Fruit fly (Drosophila melanogaster) whole organism, embryonic: ENCODE measurements around the gene CG3918.

Source experiments
- Antp ChIP-seq: fragments of 200-800 bp; sonication (Bioruptor generic); optimal IDR thresholded peaks from 3 replicates; lab custom pipeline; 2016; ENCODE audit warnings: missing biosample characterization, missing genetic modification characterization
- Bdp1 ChIP-seq: fragments of 200-800 bp; sonication (Bioruptor generic); optimal IDR thresholded peaks from 3 replicates; lab custom pipeline; 2016; ENCODE audit warnings: missing biosample characterization, missing genetic modification characterization
- CG10654 ChIP-seq: fragments of 200-800 bp; sonication (Bioruptor generic); optimal IDR thresholded peaks from 2 replicates; lab custom pipeline; 2016; ENCODE audit warnings: missing biosample characterization, missing genetic modification characterization
- CG11504 ChIP-seq: fragments of 200-800 bp; sonication (Bioruptor generic); optimal IDR thresholded peaks from 3 replicates; lab custom pipeline; 2019; ENCODE audit warnings: missing biosample characterization, mild to moderate bottlenecking, missing genetic modification characterization, moderate library complexity
- CG11560 ChIP-seq: fragments of 200-800 bp; sonication (Bioruptor generic); IDR thresholded peaks from 3 replicates; pipeline ENCODE4 v1.3.6; 2022; ENCODE audit warnings: missing biosample characterization, missing genetic modification characterization
- CG13296 ChIP-seq: fragments of 200-800 bp; sonication (Bioruptor generic); optimal IDR thresholded peaks from 3 replicates; lab custom pipeline; 2018; ENCODE audit warnings: missing biosample characterization, mild to moderate bottlenecking, missing genetic modification characterization
- CG14050 ChIP-seq: fragments of 200-800 bp; sonication (Bioruptor generic); IDR thresholded peaks from 3 replicates; pipeline ENCODE4 v1.3.6; 2022; ENCODE audit warnings: missing biosample characterization, missing genetic modification characterization
- CG15073 ChIP-seq: fragments of 200-800 bp; sonication (Bioruptor generic); optimal IDR thresholded peaks from 2 replicates; lab custom pipeline; 2016; ENCODE audit warnings: missing biosample characterization, missing genetic modification characterization
- CG15514 ChIP-seq: fragments of 200-800 bp; sonication (Bioruptor generic); optimal IDR thresholded peaks from 3 replicates; lab custom pipeline; 2017; ENCODE audit warnings: missing biosample characterization, missing genetic modification characterization, mild to moderate bottlenecking, moderate library complexity, missing genetic modification reagents
- CG1602 ChIP-seq: fragments of 200-800 bp; sonication (Bioruptor generic); optimal IDR thresholded peaks from 3 replicates; lab custom pipeline; 2016; ENCODE audit warnings: missing biosample characterization, missing genetic modification characterization
- CG16815 ChIP-seq: fragments of 200-800 bp; sonication (Bioruptor generic); optimal IDR thresholded peaks from 3 replicates; lab custom pipeline; 2017; ENCODE audit warnings: missing biosample characterization, mild to moderate bottlenecking, missing genetic modification characterization
- CG17912 ChIP-seq: fragments of 200-800 bp; sonication (Bioruptor generic); optimal IDR thresholded peaks from 2 replicates; lab custom pipeline; 2018; ENCODE audit warnings: missing biosample characterization, mild to moderate bottlenecking, missing genetic modification characterization
- CG2120 ChIP-seq: fragments of 200-800 bp; sonication (Bioruptor generic); optimal IDR thresholded peaks from 3 replicates; lab custom pipeline; 2016; ENCODE audit warnings: missing biosample characterization, missing genetic modification characterization
- CG2889 ChIP-seq: fragments of 200-800 bp; sonication (Bioruptor generic); IDR thresholded peaks from 3 replicates; pipeline ENCODE4 v1.3.6; 2022; ENCODE audit warnings: missing biosample characterization, missing genetic modification characterization
- CG3726 ChIP-seq: fragments of 200-800 bp; sonication (Bioruptor generic); IDR thresholded peaks from 3 replicates; pipeline ENCODE4, ENCODE4 v1.3.6; 2022; ENCODE audit warnings: missing biosample characterization, missing genetic modification characterization
- CG4328 ChIP-seq: fragments of 200-800 bp; sonication (Bioruptor generic); optimal IDR thresholded peaks from 3 replicates; lab custom pipeline; 2017; ENCODE audit warnings: missing biosample characterization, missing genetic modification reagents, missing genetic modification characterization
- CG4730 ChIP-seq: fragments of 200-800 bp; sonication (Bioruptor generic); IDR thresholded peaks from 2 replicates; pipeline ENCODE4 v1.3.6; 2022; ENCODE audit warnings: missing biosample characterization, missing genetic modification characterization
- CG5180 ChIP-seq: fragments of 200-800 bp; sonication (Bioruptor generic); optimal IDR thresholded peaks from 3 replicates; lab custom pipeline; 2017; ENCODE audit warnings: missing biosample characterization, missing genetic modification characterization, mild to moderate bottlenecking, moderate library complexity, missing genetic modification reagents
- CG5953 ChIP-seq: fragments of 200-800 bp; sonication (Bioruptor generic); IDR thresholded peaks from 2 replicates; pipeline ENCODE4 v1.3.6; 2022; ENCODE audit warnings: missing biosample characterization, missing genetic modification characterization
- CG6254 ChIP-seq: fragments of 200-800 bp; sonication (Bioruptor generic); optimal IDR thresholded peaks from 3 replicates; lab custom pipeline; 2017; ENCODE audit warnings: mild to moderate bottlenecking, missing biosample characterization, missing genetic modification reagents, missing genetic modification characterization
- CG6272 ChIP-seq: fragments of 200-800 bp; sonication (Bioruptor generic); IDR thresholded peaks from 2 replicates; pipeline ENCODE4 v1.3.6; 2022; ENCODE audit warnings: missing biosample characterization, missing genetic modification characterization
- CG6683 ChIP-seq: fragments of 200-800 bp; sonication (Bioruptor generic); optimal IDR thresholded peaks from 2 replicates; lab custom pipeline; 2017; ENCODE audit warnings: missing biosample characterization, mild to moderate bottlenecking, missing genetic modification characterization, missing genetic modification reagents
- CG6791 ChIP-seq: fragments of 200-800 bp; sonication (Bioruptor generic); IDR thresholded peaks from 3 replicates; pipeline ENCODE4 v1.3.6; 2022; ENCODE audit warnings: missing biosample characterization, missing genetic modification characterization; ENCODE audit not compliant: partially characterized antibody
- CG6813 ChIP-seq: fragments of 200-800 bp; sonication (Bioruptor generic); optimal IDR thresholded peaks from 2 replicates; lab custom pipeline; 2017; ENCODE audit warnings: missing biosample characterization, missing genetic modification characterization, mild to moderate bottlenecking, moderate library complexity, missing genetic modification reagents
- CkIIα-i1 ChIP-seq: fragments of 200-800 bp; sonication (Bioruptor generic); IDR thresholded peaks from 2 replicates; pipeline ENCODE4 v1.3.6; 2022; ENCODE audit warnings: missing biosample characterization, missing genetic modification characterization
- Hsf ChIP-seq: fragments of 200-800 bp; sonication (Bioruptor generic); optimal IDR thresholded peaks from 3 replicates; lab custom pipeline; 2016; ENCODE audit warnings: missing biosample characterization, missing genetic modification characterization
- Lpt ChIP-seq: fragments of >200 bp; optimal IDR thresholded peaks from 2 replicates; lab custom pipeline; 2018; ENCODE audit warnings: missing biosample characterization, missing genetic modification characterization
- MESR4 ChIP-seq: fragments of 200-800 bp; sonication (Bioruptor generic); optimal IDR thresholded peaks from 2 replicates; lab custom pipeline; 2018; ENCODE audit warnings: missing biosample characterization, mild to moderate bottlenecking, missing genetic modification characterization, moderate library complexity
- Mad ChIP-seq: fragments of 200-800 bp; sonication (Bioruptor generic); optimal IDR thresholded peaks from 2 replicates; lab custom pipeline; 2016; ENCODE audit warnings: missing biosample characterization, missing genetic modification characterization
- PHDP ChIP-seq: fragments of 200-800 bp; sonication (Bioruptor generic); optimal IDR thresholded peaks from 3 replicates; lab custom pipeline; 2018; ENCODE audit warnings: missing biosample characterization, mild to moderate bottlenecking, missing genetic modification characterization, moderate library complexity
- Sry-β ChIP-seq: fragments of 200-800 bp; sonication (Bioruptor generic); optimal IDR thresholded peaks from 2 replicates; lab custom pipeline; 2018; ENCODE audit warnings: missing biosample characterization, mild to moderate bottlenecking, missing genetic modification characterization, moderate library complexity
- Tbp ChIP-seq: fragments of >200 bp; optimal IDR thresholded peaks from 2 replicates; lab custom pipeline; 2018; ENCODE audit warnings: missing biosample characterization, missing genetic modification characterization
- Trl ChIP-seq, 3 experiments: fragments of >200 bp in 2 of 3; fragments of 200-800 bp in 1 of 3; sonication (Bioruptor generic) in 1 of 3; optimal IDR thresholded peaks; 2 replicates in 1 of 3; 3 replicates in 2 of 3; lab custom pipeline; 2016 to 2017; ENCODE audit warnings: missing biosample characterization in 1 of 3, missing genetic modification characterization in 1 of 3
- ap ChIP-seq: fragments of 200-800 bp; sonication (Bioruptor generic); IDR thresholded peaks from 2 replicates; pipeline ENCODE4 v1.3.6; 2022; ENCODE audit warnings: missing biosample characterization, missing genetic modification characterization
- az2 ChIP-seq: fragments of 200-800 bp; sonication (Bioruptor generic); optimal IDR thresholded peaks from 3 replicates; lab custom pipeline; 2016; ENCODE audit warnings: missing biosample characterization, missing genetic modification characterization
- chinmo ChIP-seq: fragments of 200-800 bp; sonication (Bioruptor generic); IDR thresholded peaks from 4 replicates; pipeline ENCODE4 v1.3.6; 2022; ENCODE audit warnings: missing biosample characterization, missing genetic modification characterization; ENCODE audit not compliant: partially characterized antibody
- crp ChIP-seq, 2 experiments: fragments of 200-800 bp; sonication (Bioruptor generic); optimal IDR thresholded peaks; 2 replicates in 1 of 2; 3 replicates in 1 of 2; lab custom pipeline; 2017; ENCODE audit warnings: missing biosample characterization in 2 of 2, missing genetic modification characterization in 2 of 2, mild to moderate bottlenecking in 1 of 2, moderate library complexity in 1 of 2
- dysf ChIP-seq: fragments of 200-800 bp; sonication (Bioruptor generic); IDR thresholded peaks from 3 replicates; pipeline ENCODE4 v1.3.6; 2022; ENCODE audit warnings: missing biosample characterization, missing genetic modification characterization
- en ChIP-seq: fragments of 200-800 bp; sonication (Bioruptor generic); optimal IDR thresholded peaks from 2 replicates; lab custom pipeline; 2016; ENCODE audit warnings: missing biosample characterization, missing genetic modification characterization
- esg ChIP-seq: fragments of 200-800 bp; sonication (Bioruptor generic); conservative IDR thresholded peaks from 2 replicates; pipeline ENCODE4 v1.3.6; 2022; ENCODE audit warnings: missing biosample characterization, missing genetic modification characterization
- gem ChIP-seq: fragments of 200-800 bp; sonication (Bioruptor generic); optimal IDR thresholded peaks from 2 replicates; lab custom pipeline; 2019; ENCODE audit warnings: missing biosample characterization, mild to moderate bottlenecking, missing genetic modification characterization, moderate library complexity
- nerfin-2 ChIP-seq: fragments of 200-800 bp; sonication (Bioruptor generic); IDR thresholded peaks from 2 replicates; pipeline ENCODE4 v1.3.6; 2022; ENCODE audit warnings: missing biosample characterization, missing genetic modification characterization; ENCODE audit not compliant: partially characterized antibody
- pb ChIP-seq: fragments of 200-800 bp; sonication (Bioruptor generic); optimal IDR thresholded peaks from 3 replicates; lab custom pipeline; 2016; ENCODE audit warnings: missing biosample characterization, missing genetic modification characterization
- phol ChIP-seq: fragments of 200-800 bp; sonication (Bioruptor generic); optimal IDR thresholded peaks from 3 replicates; lab custom pipeline; 2018; ENCODE audit warnings: missing biosample characterization, mild to moderate bottlenecking, missing genetic modification characterization, moderate library complexity
- pnt ChIP-seq: fragments of 200-800 bp; sonication (Bioruptor generic); optimal IDR thresholded peaks from 3 replicates; lab custom pipeline; 2016; ENCODE audit warnings: missing biosample characterization, missing genetic modification characterization
- ro ChIP-seq: fragments of 200-800 bp; sonication (Bioruptor generic); IDR thresholded peaks from 2 replicates; pipeline ENCODE4 v1.3.6; 2022; ENCODE audit warnings: missing biosample characterization, missing genetic modification characterization
- seq ChIP-seq: fragments of 200-800 bp; sonication (Bioruptor generic); IDR thresholded peaks from 2 replicates; pipeline ENCODE4 v1.3.6; 2022; ENCODE audit warnings: missing biosample characterization, missing genetic modification characterization
- sisA ChIP-seq: fragments of 200-800 bp; sonication (Bioruptor generic); IDR thresholded peaks from 2 replicates; pipeline ENCODE4 v1.3.6; 2022; ENCODE audit warnings: missing biosample characterization, missing genetic modification characterization
- slp2 ChIP-seq: fragments of 200-800 bp; sonication (Bioruptor generic); optimal IDR thresholded peaks from 2 replicates; lab custom pipeline; 2016; ENCODE audit warnings: missing biosample characterization, missing genetic modification characterization
- vfl ChIP-seq: fragments of 200-800 bp; sonication (Bioruptor generic); optimal IDR thresholded peaks from 2 replicates; lab custom pipeline; 2016; ENCODE audit warnings: missing biosample characterization, missing genetic modification characterization
- wek ChIP-seq: fragments of 200-800 bp; sonication (Bioruptor generic); optimal IDR thresholded peaks from 3 replicates; lab custom pipeline; 2018; ENCODE audit warnings: missing biosample characterization, mild to moderate bottlenecking, missing genetic modification characterization, moderate library complexity

CG3918 gene

dm6 chrX:6542331-6542730 lies 18.1 kb downstream of the CG3918 start (continued):
- TF ChIP-seq CG16815 (GFP tag; lab: Kevin White, UChicago) (no peak), seq (GFP tag; lab: Robert Waterston, UW) (0 out of 2 replicates have a peak, but pooled peaks have one; percentile 10), vfl (GFP tag; lab: Kevin White, UChicago) (no peak), CG6813 (no peak), CG15073 (no peak), CG11560 (no peak), CG17912 (GFP tag; lab: Kevin White, UChicago) (no peak), CG4328 (GFP tag; lab: Kevin White, UChicago) (no peak), wek (GFP tag; lab: Kevin White, UChicago) (no peak), ro (GFP tag; lab: Robert Waterston, UW) (no peak), Antp (GFP tag; lab: Kevin White, UChicago) (no peak), chinmo (GFP tag; lab: Robert Waterston, UW) (no peak), Trl (optimal IDR thresholded peaks at IDR 0.05; lab: Kevin White, UChicago) (no peak), Trl (GFP tag; optimal IDR thresholded peaks at IDR 0.05; lab: Kevin White, UChicago) (no peak), CG4730 (GFP tag; lab: Robert Waterston, UW) (no peak), Bdp1 (no peak), CG1602 (GFP tag; lab: Kevin White, UChicago) (no peak), pb (GFP tag; lab: Kevin White, UChicago) (no peak), CG5953 (GFP tag; lab: Robert Waterston, UW) (0 out of 2 replicates have a peak, but pooled peaks have one; percentile 17), CG14050 (GFP tag; lab: Robert Waterston, UW) (peak; percentile 40; the same call in 2 of the 3 replicates), pnt (GFP tag; lab: Kevin White, UChicago) (no peak), CG13296 (no peak), CG6254 (no peak), CG6791 (GFP tag; lab: Robert Waterston, UW) (no peak), crp (GFP tag; optimal IDR thresholded peaks at IDR 0.05; lab: Kevin White, UChicago) (no peak), CG10654 (GFP tag; lab: Kevin White, UChicago) (no peak), Hsf (GFP tag; lab: Kevin White, UChicago) (peak; percentile 12), CG5180 (peak; percentile 21), dysf (GFP tag; lab: Robert Waterston, UW) (peak; percentile 53; the same call in 1 of the 3 replicates), CG6683 (GFP tag; lab: Kevin White, UChicago) (no peak), gem (tag; lab: Kevin White, UChicago) (peak; percentile 67), CG2889 (GFP tag; lab: Robert Waterston, UW) (no peak), esg (peak; percentile 39), sisA (peak; percentile 42; the same call in 1 of the 2 replicates), CG3726 (GFP tag; lab: Robert Waterston, UW) (no peak), en (GFP tag; lab: Kevin White, UChicago) (no peak), az2 (GFP tag; lab: Kevin White, UChicago) (peak; percentile 14), CG11504 (tag; lab: Kevin White, UChicago) (peak; percentile 79), Sry-β (no peak), ap (GFP tag; lab: Robert Waterston, UW) (peak; percentile 24; the same call in 1 of the 2 replicates), MESR4 (GFP tag; lab: Kevin White, UChicago) (no peak), slp2 (GFP tag; lab: Kevin White, UChicago) (no peak), PHDP (tag; lab: Kevin White, UChicago) (peak; percentile 54), CG15514 (GFP tag; lab: Kevin White, UChicago) (no peak), phol (peak; percentile 39), Lpt (no peak), CG2120 (no peak), nerfin-2 (GFP tag; lab: Robert Waterston, UW) (no peak), CkIIα-i1 (GFP tag; lab: Robert Waterston, UW) (no peak), CG6272 (no peak), Mad (GFP tag; lab: Kevin White, UChicago) (no peak), Tbp (GFP tag; lab: Kevin White, UChicago) (no peak)
